Fruit fly (Drosophila melanogaster): Measurements from ENCODE around the gene Sfp65A.

The Sfp65A gene

DNA sequence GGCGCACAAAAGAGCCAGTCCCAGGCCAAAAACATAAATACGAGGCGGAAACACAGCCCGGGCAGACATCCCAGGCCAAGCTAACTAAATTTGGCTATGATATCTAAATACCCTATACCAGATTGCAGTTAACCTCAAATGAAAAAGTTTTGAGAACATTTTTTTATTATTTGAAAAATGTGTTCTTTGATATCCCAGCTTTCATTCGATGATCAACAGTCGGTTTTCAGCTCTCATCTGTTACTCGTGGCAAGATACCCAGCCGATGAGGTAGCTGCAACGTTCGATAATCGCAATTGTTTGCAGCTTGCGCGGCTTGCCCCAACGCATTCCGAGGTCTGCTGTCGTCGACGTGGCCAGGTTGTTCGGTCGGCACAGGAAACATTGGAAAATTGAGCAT is 42.8 kb upstream of the Sfp65A start:
- TF ChIP-seq CG6854 (GFP tag; optimal IDR thresholded peaks at IDR 0.05) (no peak), CG11294 (GFP tag; IDR thresholded peaks at IDR 0.05) (peak; percentile 37; the same call in 1 of the 2 replicates), CG10669 (GFP tag; optimal IDR thresholded peaks at IDR 0.05) (no peak), CG11902 (GFP tag; optimal IDR thresholded peaks at IDR 0.05) (no peak), CG6276 (GFP tag; optimal IDR thresholded peaks at IDR 0.05) (peak; percentile 6), CG8119 (GFP tag; IDR thresholded peaks at IDR 0.05) (peak; percentile 73), dac (GFP tag; optimal IDR thresholded peaks at IDR 0.05) (no peak), CG32006 (GFP tag; optimal IDR thresholded peaks at IDR 0.05) (peak; percentile 64), acj6 (GFP tag; optimal IDR thresholded peaks at IDR 0.05) (peak; percentile 14), CG7368 (GFP tag; optimal IDR thresholded peaks at IDR 0.05) (no peak), eg (GFP tag; IDR thresholded peaks at IDR 0.05) (peak; percentile 59), CG11762 (GFP tag; optimal IDR thresholded peaks at IDR 0.05; ENCODE audit: insufficient read depth) (no peak), Eip78C (GFP tag) (peak; percentile 84), Hr39 (GFP tag; optimal IDR thresholded peaks at IDR 0.05) (no peak), Hr4 (GFP tag; optimal IDR thresholded peaks at IDR 0.05) (peak; percentile 70), pdm3 (GFP tag; optimal IDR thresholded peaks at IDR 0.05) (peak; percentile 33), CG3032 (tag; optimal IDR thresholded peaks at IDR 0.05) (no peak), CG6163 (GFP tag; IDR thresholded peaks at IDR 0.05) (peak; percentile 63; the same call in 2 of the 3 replicates), achi (GFP tag; optimal IDR thresholded peaks at IDR 0.05) (peak; percentile 30), Lpt (GFP tag; optimal IDR thresholded peaks at IDR 0.05) (peak; percentile 31), CG10631 (GFP tag; optimal IDR thresholded peaks at IDR 0.05) (peak; percentile 23), CG4318 (GFP tag; optimal IDR thresholded peaks at IDR 0.05) (peak; percentile 42), CG3919 (GFP tag; optimal IDR thresholded peaks at IDR 0.05) (peak; percentile 28), CG15336 (GFP tag; IDR thresholded peaks at IDR 0.05) (peak; percentile 81), CG8632 (GFP tag; optimal IDR thresholded peaks at IDR 0.05) (no peak), OdsH (GFP tag; optimal IDR thresholded peaks at IDR 0.05) (peak; percentile 37), Sox14 (GFP tag; optimal IDR thresholded peaks at IDR 0.05) (peak; percentile 9), salr (GFP tag; optimal IDR thresholded peaks at IDR 0.05) (peak in 1 of 2 experiments; percentile 47), Gug (GFP tag; IDR thresholded peaks at IDR 0.05) (peak; percentile 28)

DNA sequence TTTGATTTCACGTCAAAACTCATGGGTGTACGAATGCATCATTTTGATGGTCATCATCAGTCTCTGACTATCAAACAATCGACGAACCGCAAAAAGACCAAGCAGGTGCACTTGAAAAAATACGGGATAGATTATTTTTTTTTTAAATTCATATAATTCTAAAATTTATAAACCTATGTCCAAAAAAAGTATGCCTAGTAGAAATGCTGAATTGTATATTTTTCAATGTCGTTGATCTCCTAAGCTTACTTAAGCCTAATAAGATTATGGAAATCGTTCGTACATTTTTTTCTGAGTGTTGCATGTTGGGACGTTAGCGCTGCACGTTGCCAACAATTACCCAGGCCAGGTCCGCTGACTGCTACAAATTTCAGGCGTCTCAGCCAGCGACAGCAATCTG is 41.5 kb upstream of the Sfp65A start:
- TF ChIP-seq CG10631 (GFP tag; optimal IDR thresholded peaks at IDR 0.05) (peak; percentile 43), cyc (GFP tag; optimal IDR thresholded peaks at IDR 0.05) (peak; percentile 15), Hr39 (GFP tag; optimal IDR thresholded peaks at IDR 0.05) (no peak), CG3032 (tag; optimal IDR thresholded peaks at IDR 0.05) (peak; percentile 17), CG6276 (GFP tag; optimal IDR thresholded peaks at IDR 0.05) (peak; percentile 80), CG15336 (GFP tag; IDR thresholded peaks at IDR 0.05) (peak; percentile 86), CG11902 (GFP tag; optimal IDR thresholded peaks at IDR 0.05) (no peak), spab (GFP tag; optimal IDR thresholded peaks at IDR 0.05) (peak; percentile 2), fd59A (GFP tag; optimal IDR thresholded peaks at IDR 0.05) (no peak), CG3919 (GFP tag; optimal IDR thresholded peaks at IDR 0.05) (peak; percentile 70), Met (GFP tag; optimal IDR thresholded peaks at IDR 0.05) (no peak), dsx (GFP tag; optimal IDR thresholded peaks at IDR 0.05; ENCODE audit: poor library complexity, severe bottlenecking) (no peak), CG8319 (GFP tag; optimal IDR thresholded peaks at IDR 0.05) (no peak), ss (GFP tag; optimal IDR thresholded peaks at IDR 0.05) (no peak), Sox102F (GFP tag; optimal IDR thresholded peaks at IDR 0.05) (no peak), Eip78C (GFP tag) (peak; percentile 89), Lpt (GFP tag; optimal IDR thresholded peaks at IDR 0.05) (peak; percentile 65), fd85E (GFP tag; optimal IDR thresholded peaks at IDR 0.05) (no peak), Ets96B (tag; optimal IDR thresholded peaks at IDR 0.05) (peak; percentile 32), CG16779 (tag; optimal IDR thresholded peaks at IDR 0.05) (peak; percentile 14), CG34406 (GFP tag; optimal IDR thresholded peaks at IDR 0.05) (no peak), CG31627 (GFP tag; optimal IDR thresholded peaks at IDR 0.05) (no peak), acj6 (GFP tag; optimal IDR thresholded peaks at IDR 0.05) (peak; percentile 40), CG1621 (tag; optimal IDR thresholded peaks at IDR 0.05) (no peak), salr (GFP tag; optimal IDR thresholded peaks at IDR 0.05) (peak in 1 of 2 experiments; percentile 72), Sox15 (GFP tag; optimal IDR thresholded peaks at IDR 0.05) (no peak), CG4318 (GFP tag; optimal IDR thresholded peaks at IDR 0.05) (peak; percentile 65), CG8632 (GFP tag; optimal IDR thresholded peaks at IDR 0.05) (no peak), dac (GFP tag; optimal IDR thresholded peaks at IDR 0.05) (peak; percentile 2), esn (GFP tag; optimal IDR thresholded peaks at IDR 0.05) (peak; percentile 5), OdsH (GFP tag; optimal IDR thresholded peaks at IDR 0.05) (peak; percentile 51), Sox14 (GFP tag; optimal IDR thresholded peaks at IDR 0.05) (no peak), Blimp-1 (GFP tag; optimal IDR thresholded peaks at IDR 0.05) (no peak), Eip75B (GFP tag; optimal IDR thresholded peaks at IDR 0.05) (peak; percentile 35), CG11294 (GFP tag; IDR thresholded peaks at IDR 0.05) (peak; percentile 50; the same call in 1 of the 2 replicates), Eip93F (GFP tag; optimal IDR thresholded peaks at IDR 0.05) (no peak)
